Fruit fly (Drosophila melanogaster) whole organism, prepupa: ENCODE data around the gene CG3164.
A peak's percentile ranks its signal among the peaks of the same experiment; 100 is the strongest.

Experiments used
- CG10631 ChIP-seq: fragments of 200-800 bp; sonication (Bioruptor generic); optimal IDR thresholded peaks from 2 replicates; lab custom pipeline; 2016; ENCODE audit warnings: missing biosample characterization, missing genetic modification characterization
- CG6792 ChIP-seq: fragments of 200-800 bp; sonication (Bioruptor generic); optimal IDR thresholded peaks from 3 replicates; lab custom pipeline; 2016; ENCODE audit warnings: missing biosample characterization, missing genetic modification characterization
- esn ChIP-seq: fragments of 200-800 bp; sonication (Bioruptor generic); optimal IDR thresholded peaks from 2 replicates; lab custom pipeline; 2016; ENCODE audit warnings: missing biosample characterization, mild to moderate bottlenecking, missing genetic modification characterization, moderate library complexity

DNA sequence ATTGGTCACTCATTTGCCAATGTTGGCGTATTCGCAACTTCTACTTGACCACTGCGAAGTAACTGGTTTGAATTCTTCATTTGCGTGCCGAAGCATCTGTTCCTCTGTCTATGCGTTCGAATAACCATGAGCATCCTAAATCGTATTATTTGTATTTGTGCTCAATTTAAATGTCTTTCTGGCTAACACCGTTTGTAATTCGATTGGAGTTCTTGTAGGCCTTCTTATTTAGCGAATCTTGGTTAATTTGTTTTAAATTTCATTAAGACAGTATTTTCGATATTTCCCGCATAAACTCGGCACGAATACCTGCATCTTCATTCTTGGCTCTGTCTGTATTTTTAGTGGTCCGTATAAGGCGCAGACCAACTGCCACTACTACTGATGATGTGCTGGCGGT lies 38.8 kb downstream of the CG3164 start:
- peak; percentile 83 for TF ChIP-seq esn (GFP tag; lab: Kevin White, UChicago)
- TF ChIP-seq CG6792 (GFP tag; lab: Kevin White, UChicago) = peak; percentile 75
- peak; percentile 81 for TF ChIP-seq CG10631 (GFP tag; lab: Kevin White, UChicago)
